Worm (Caenorhabditis elegans) whole organism, L4 larva: Measurements from ENCODE around the gene mip-2.

ENCODE experiments used
- egl-43 ChIP-seq: fragments of 200-800 bp; sonication (Bioruptor generic); IDR thresholded peaks from 2 replicates; pipeline ENCODE4 v1.3.6; 2022; ENCODE audit warnings: missing genetic modification reagents, missing genetic modification characterization, missing compliant biosample characterization
- mep-1 ChIP-seq: fragments of 150-350 bp; sonication (generic microtip); optimal IDR thresholded peaks from 3 replicates; lab custom pipeline; 2014; ENCODE audit warnings: missing biosample characterization, missing genetic modification characterization
- nhr-28 ChIP-seq: fragments of 150-350 bp; optimal IDR thresholded peaks from 2 replicates; lab custom pipeline; 2014; ENCODE audit warnings: missing biosample characterization, missing genetic modification characterization
- nhr-42 ChIP-seq: fragments of 200-800 bp; sonication (Bioruptor generic); IDR thresholded peaks from 2 replicates; pipeline ENCODE4 v1.3.6; 2022; ENCODE audit warnings: missing genetic modification characterization, missing compliant biosample characterization
- skn-1 ChIP-seq: fragments of 150-350 bp; optimal IDR thresholded peaks from 2 replicates; lab custom pipeline; 2014; ENCODE audit warnings: missing biosample characterization, missing genetic modification characterization
- tra-1 ChIP-seq: fragments of 200-800 bp; sonication (Bioruptor generic); IDR thresholded peaks from 2 replicates; pipeline ENCODE4 v1.3.6; 2022; ENCODE audit warnings: missing genetic modification reagents, missing genetic modification characterization, missing compliant biosample characterization

DNA sequence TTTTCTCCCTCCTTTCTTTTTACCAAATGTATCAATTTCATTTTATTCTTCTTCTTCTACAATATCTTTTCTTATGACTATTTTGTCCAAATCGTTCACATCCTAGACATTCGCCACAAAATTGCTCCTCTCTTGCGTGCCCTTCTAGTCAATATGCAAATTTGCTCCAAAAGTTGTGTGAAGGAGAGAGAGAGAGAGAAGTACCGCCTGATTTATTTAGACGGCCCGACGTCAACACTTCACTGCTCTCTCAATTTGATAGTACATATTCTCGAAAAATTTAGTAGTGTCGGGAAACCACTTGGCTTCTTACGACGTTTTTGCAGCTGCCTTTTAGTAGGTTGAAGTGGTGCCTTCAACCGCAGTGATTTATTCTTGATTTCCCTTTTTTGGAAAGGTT, 14.8 kb upstream of the mip-2 start:
- TF ChIP-seq nhr-28 (tag; lab: Kevin White, UChicago) (no peak), skn-1 (tag; lab: Kevin White, UChicago) (no peak), nhr-42 (no peak), mep-1 (no peak), tra-1 (GFP tag; lab: Robert Waterston, UW) (no peak), egl-43 (GFP tag; lab: Robert Waterston, UW) (no peak)
